Fruit fly (Drosophila melanogaster) whole organism, prepupa: Measurements from ENCODE around the gene Vha16-2.

ENCODE experiments used
- Blimp-1 ChIP-seq: fragments of 200-800 bp; sonication (Bioruptor generic); optimal IDR thresholded peaks from 3 replicates; lab custom pipeline; 2017; ENCODE audit warnings: missing biosample characterization, missing genetic modification characterization, mild to moderate bottlenecking, moderate library complexity, missing genetic modification reagents
- CG10631 ChIP-seq: fragments of 200-800 bp; sonication (Bioruptor generic); optimal IDR thresholded peaks from 2 replicates; lab custom pipeline; 2016; ENCODE audit warnings: missing biosample characterization, missing genetic modification characterization
- CG10669 ChIP-seq: fragments of 200-800 bp; sonication (Bioruptor generic); optimal IDR thresholded peaks from 3 replicates; lab custom pipeline; 2018; ENCODE audit warnings: missing biosample characterization, mild to moderate bottlenecking, missing genetic modification characterization, moderate library complexity
- CG11294 ChIP-seq: fragments of 200-800 bp; sonication (Bioruptor generic); IDR thresholded peaks from 2 replicates; pipeline ENCODE4 v1.3.6; 2022; ENCODE audit warnings: missing biosample characterization, missing genetic modification characterization
- CG11762 ChIP-seq: fragments of 200-800 bp; sonication (Bioruptor generic); optimal IDR thresholded peaks from 3 replicates; lab custom pipeline; 2016; ENCODE audit warnings: missing biosample characterization, missing genetic modification characterization; ENCODE audit not compliant: insufficient read depth
- CG15336 ChIP-seq: fragments of 200-800 bp; sonication (Bioruptor generic); IDR thresholded peaks from 2 replicates; pipeline ENCODE4 v1.3.6; 2022; ENCODE audit warnings: missing biosample characterization, missing genetic modification characterization
- CG1621 ChIP-seq: fragments of 200-800 bp; sonication (Bioruptor generic); optimal IDR thresholded peaks from 3 replicates; lab custom pipeline; 2018; ENCODE audit warnings: missing biosample characterization, mild to moderate bottlenecking, missing genetic modification characterization
- CG32006 ChIP-seq: fragments of 200-800 bp; sonication (Bioruptor generic); optimal IDR thresholded peaks from 3 replicates; lab custom pipeline; 2017; ENCODE audit warnings: missing biosample characterization, mild to moderate bottlenecking, missing genetic modification characterization
- CG34406 ChIP-seq: fragments of 200-800 bp; sonication (Bioruptor generic); optimal IDR thresholded peaks from 3 replicates; lab custom pipeline; 2016; ENCODE audit warnings: missing biosample characterization, missing genetic modification characterization
- CG3919 ChIP-seq: fragments of 200-800 bp; sonication (Bioruptor generic); optimal IDR thresholded peaks from 3 replicates; lab custom pipeline; 2016; ENCODE audit warnings: missing biosample characterization, missing genetic modification characterization
- CG4318 ChIP-seq: fragments of 200-800 bp; sonication (Bioruptor generic); optimal IDR thresholded peaks from 3 replicates; lab custom pipeline; 2017; ENCODE audit warnings: missing biosample characterization, mild to moderate bottlenecking, missing genetic modification characterization
- CG6276 ChIP-seq: fragments of 200-800 bp; sonication (Bioruptor generic); optimal IDR thresholded peaks from 2 replicates; lab custom pipeline; 2017; ENCODE audit warnings: missing biosample characterization, mild to moderate bottlenecking, missing genetic modification characterization
- CG6792 ChIP-seq: fragments of 200-800 bp; sonication (Bioruptor generic); optimal IDR thresholded peaks from 3 replicates; lab custom pipeline; 2016; ENCODE audit warnings: missing biosample characterization, missing genetic modification characterization
- CG6854 ChIP-seq: fragments of 200-800 bp; sonication (Bioruptor generic); optimal IDR thresholded peaks from 2 replicates; lab custom pipeline; 2017; ENCODE audit warnings: missing biosample characterization, mild to moderate bottlenecking, missing genetic modification characterization
- CG7368 ChIP-seq: fragments of 200-800 bp; sonication (Bioruptor generic); optimal IDR thresholded peaks from 3 replicates; lab custom pipeline; 2016; ENCODE audit warnings: missing biosample characterization, missing genetic modification characterization
- CG8119 ChIP-seq: fragments of 200-800 bp; sonication (Bioruptor generic); IDR thresholded peaks from 3 replicates; pipeline ENCODE4 v1.3.6; 2022; ENCODE audit warnings: missing biosample characterization, missing genetic modification characterization
- CG8319 ChIP-seq: fragments of 200-800 bp; sonication (Bioruptor generic); optimal IDR thresholded peaks from 3 replicates; lab custom pipeline; 2016; ENCODE audit warnings: missing biosample characterization, missing genetic modification characterization
- CG8632 ChIP-seq: fragments of 200-800 bp; sonication (Bioruptor generic); optimal IDR thresholded peaks from 3 replicates; lab custom pipeline; 2016; ENCODE audit warnings: missing biosample characterization, missing genetic modification characterization
- CG9139 ChIP-seq: fragments of 200-800 bp; sonication (Bioruptor generic); optimal IDR thresholded peaks from 3 replicates; lab custom pipeline; 2017; ENCODE audit warnings: missing biosample characterization, mild to moderate bottlenecking, missing genetic modification characterization
- Eip75B ChIP-seq: fragments of 200-800 bp; sonication (Bioruptor generic); optimal IDR thresholded peaks from 3 replicates; lab custom pipeline; 2016; ENCODE audit warnings: missing biosample characterization, missing genetic modification characterization
- Eip78C ChIP-seq: fragments of 200-800 bp; sonication (Bioruptor generic); peaks from one replicate; lab custom pipeline; 2016; ENCODE audit warnings: missing biosample characterization, missing genetic modification characterization
- Eip93F ChIP-seq: fragments of 200-800 bp; sonication (Bioruptor generic); optimal IDR thresholded peaks from 2 replicates; lab custom pipeline; 2016; ENCODE audit warnings: missing biosample characterization, mild to moderate bottlenecking, missing genetic modification characterization
- Ets21C ChIP-seq: fragments of 200-800 bp; sonication (Bioruptor generic); optimal IDR thresholded peaks from 3 replicates; lab custom pipeline; 2016; ENCODE audit warnings: missing biosample characterization, missing genetic modification characterization
- Ets96B ChIP-seq: fragments of 200-800 bp; optimal IDR thresholded peaks from 2 replicates; lab custom pipeline; 2019; ENCODE audit warnings: missing biosample characterization, mild to moderate bottlenecking, missing genetic modification characterization, moderate library complexity
- Gug ChIP-seq: fragments of 200-800 bp; sonication (Bioruptor generic); IDR thresholded peaks from 2 replicates; pipeline ENCODE4 v1.3.6; 2022; ENCODE audit warnings: missing biosample characterization, missing genetic modification characterization
- Hr38 ChIP-seq: sonication (Bioruptor generic); optimal IDR thresholded peaks from 2 replicates; lab custom pipeline; 2016; ENCODE audit warnings: missing biosample characterization, missing genetic modification characterization
- Hr39 ChIP-seq: fragments of 200-800 bp; sonication (Bioruptor generic); optimal IDR thresholded peaks from 2 replicates; lab custom pipeline; 2016; ENCODE audit warnings: missing biosample characterization, missing genetic modification characterization
- Hr4 ChIP-seq: fragments of 200-800 bp; sonication (Bioruptor generic); optimal IDR thresholded peaks from 3 replicates; lab custom pipeline; 2016; ENCODE audit warnings: missing biosample characterization, missing genetic modification characterization
- Lpt ChIP-seq: fragments of 200-800 bp; sonication (Bioruptor generic); optimal IDR thresholded peaks from 3 replicates; lab custom pipeline; 2016; ENCODE audit warnings: missing biosample characterization, missing genetic modification characterization
- Met ChIP-seq: fragments of 200-800 bp; sonication (Bioruptor generic); optimal IDR thresholded peaks from 3 replicates; lab custom pipeline; 2016; ENCODE audit warnings: missing biosample characterization, missing genetic modification characterization
- OdsH ChIP-seq: fragments of 200-800 bp; sonication (Bioruptor generic); optimal IDR thresholded peaks from 3 replicates; lab custom pipeline; 2016; ENCODE audit warnings: missing biosample characterization, missing genetic modification characterization
- Smox ChIP-seq: fragments of 200-800 bp; sonication (Bioruptor generic); optimal IDR thresholded peaks from 3 replicates; lab custom pipeline; 2016; ENCODE audit warnings: missing biosample characterization, missing genetic modification characterization
- Sox102F ChIP-seq: fragments of 200-800 bp; sonication (Bioruptor generic); optimal IDR thresholded peaks from 2 replicates; lab custom pipeline; 2016; ENCODE audit warnings: missing biosample characterization, mild to moderate bottlenecking, missing genetic modification characterization
- Sox14 ChIP-seq: fragments of 200-800 bp; sonication (Bioruptor generic); optimal IDR thresholded peaks from 3 replicates; lab custom pipeline; 2016; ENCODE audit warnings: missing biosample characterization, missing genetic modification characterization
- Sox15 ChIP-seq: fragments of 200-800 bp; sonication (Bioruptor generic); optimal IDR thresholded peaks from 3 replicates; lab custom pipeline; 2016; ENCODE audit warnings: missing biosample characterization, missing genetic modification characterization
- acj6 ChIP-seq: fragments of 200-800 bp; sonication (Bioruptor generic); optimal IDR thresholded peaks from 3 replicates; lab custom pipeline; 2016; ENCODE audit warnings: missing biosample characterization, missing genetic modification characterization
- cyc ChIP-seq: fragments of 200-800 bp; sonication (Bioruptor generic); optimal IDR thresholded peaks from 3 replicates; lab custom pipeline; 2016; ENCODE audit warnings: missing biosample characterization, missing genetic modification characterization
- dac ChIP-seq: fragments of 200-800 bp; sonication (Bioruptor generic); optimal IDR thresholded peaks from 2 replicates; lab custom pipeline; 2017; ENCODE audit warnings: missing biosample characterization, mild to moderate bottlenecking, missing genetic modification characterization
- esn ChIP-seq: fragments of 200-800 bp; sonication (Bioruptor generic); optimal IDR thresholded peaks from 2 replicates; lab custom pipeline; 2016; ENCODE audit warnings: missing biosample characterization, mild to moderate bottlenecking, missing genetic modification characterization, moderate library complexity
- fd59A ChIP-seq: fragments of 200-800 bp; sonication (Bioruptor generic); optimal IDR thresholded peaks from 2 replicates; lab custom pipeline; 2017; ENCODE audit warnings: missing biosample characterization, mild to moderate bottlenecking, missing genetic modification characterization, missing genetic modification reagents
- fd85E ChIP-seq: fragments of 200-800 bp; sonication (Bioruptor generic); optimal IDR thresholded peaks from 3 replicates; lab custom pipeline; 2016; ENCODE audit warnings: missing biosample characterization, missing genetic modification characterization
- fkh ChIP-seq: fragments of 200-800 bp; sonication (Bioruptor generic); optimal IDR thresholded peaks from 3 replicates; lab custom pipeline; 2017; ENCODE audit warnings: missing biosample characterization, mild to moderate bottlenecking, missing genetic modification characterization, moderate library complexity
- lz ChIP-seq: fragments of 200-800 bp; sonication (Bioruptor generic); optimal IDR thresholded peaks from 3 replicates; lab custom pipeline; 2016; ENCODE audit warnings: missing biosample characterization, missing genetic modification characterization
- net ChIP-seq: fragments of 200-800 bp; sonication (Bioruptor generic); optimal IDR thresholded peaks from 3 replicates; lab custom pipeline; 2016; ENCODE audit warnings: missing biosample characterization, missing genetic modification characterization
- pdm3 ChIP-seq: fragments of 200-800 bp; sonication (Bioruptor generic); optimal IDR thresholded peaks from 3 replicates; lab custom pipeline; 2016; ENCODE audit warnings: missing biosample characterization, missing genetic modification characterization
- spab ChIP-seq: fragments of 200-800 bp; sonication (Bioruptor generic); optimal IDR thresholded peaks from 2 replicates; lab custom pipeline; 2017; ENCODE audit warnings: missing biosample characterization, mild to moderate bottlenecking, missing genetic modification characterization, missing genetic modification reagents
- ss ChIP-seq, 2 experiments: fragments of 200-800 bp; sonication (Bioruptor generic); optimal IDR thresholded peaks; 2 replicates in 1 of 2; 3 replicates in 1 of 2; lab custom pipeline; 2017 to 2018; ENCODE audit warnings: mild to moderate bottlenecking in 2 of 2, missing biosample characterization in 2 of 2, missing genetic modification characterization in 2 of 2, moderate library complexity in 1 of 2
- svp ChIP-seq: fragments of 200-800 bp; sonication (Bioruptor generic); peaks from one replicate; lab custom pipeline; 2016; ENCODE audit warnings: missing biosample characterization, missing genetic modification characterization

Gene Vha16-2

DNA sequence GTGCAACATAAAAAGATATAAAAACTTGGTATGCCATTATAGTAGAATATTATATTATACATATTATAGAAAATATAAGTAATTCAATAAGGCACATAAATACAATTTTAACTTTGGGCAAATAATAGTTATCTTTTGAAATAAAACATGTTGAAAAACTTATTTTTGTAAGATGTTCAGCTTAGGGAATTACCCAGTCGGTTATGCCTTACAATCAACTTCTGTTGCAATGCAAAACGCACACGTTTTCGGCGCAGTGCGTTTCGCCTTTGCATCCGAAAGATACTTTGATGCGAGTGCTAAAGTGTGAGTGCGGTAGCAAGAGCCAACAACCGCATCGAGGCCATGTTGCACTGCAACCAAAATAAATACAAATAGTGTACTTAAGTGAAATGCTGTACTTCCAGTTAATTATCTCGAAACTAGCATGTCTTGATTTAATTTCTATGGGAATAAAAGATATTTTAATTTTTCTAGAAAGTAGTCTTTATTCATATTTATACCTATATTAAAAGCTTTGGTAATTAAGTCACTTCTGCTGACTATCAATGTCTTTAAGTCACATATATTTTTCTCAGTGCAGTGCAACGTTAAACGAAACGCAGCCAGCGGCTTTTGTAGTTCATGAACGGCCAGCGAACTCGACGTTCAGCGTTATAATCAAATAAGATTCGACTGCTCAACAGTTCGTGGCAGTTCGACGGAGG is 27.6 kb upstream of the Vha16-2 start (continued):
- TF ChIP-seq net (GFP tag; lab: Kevin White, UChicago) (peak; percentile 50), pdm3 (GFP tag; lab: Kevin White, UChicago) (peak; percentile 76), CG1621 (tag; lab: Kevin White, UChicago) (peak; percentile 53), CG4318 (GFP tag; lab: Kevin White, UChicago) (peak; percentile 67), Hr4 (GFP tag; lab: Kevin White, UChicago) (peak; percentile 89), esn (peak; percentile 77), fd85E (no peak), svp (GFP tag; lab: Kevin White, UChicago) (peak; percentile 91), CG8632 (GFP tag; lab: Kevin White, UChicago) (peak; percentile 50), CG9139 (GFP tag; lab: Kevin White, UChicago) (peak; percentile 71)

DNA sequence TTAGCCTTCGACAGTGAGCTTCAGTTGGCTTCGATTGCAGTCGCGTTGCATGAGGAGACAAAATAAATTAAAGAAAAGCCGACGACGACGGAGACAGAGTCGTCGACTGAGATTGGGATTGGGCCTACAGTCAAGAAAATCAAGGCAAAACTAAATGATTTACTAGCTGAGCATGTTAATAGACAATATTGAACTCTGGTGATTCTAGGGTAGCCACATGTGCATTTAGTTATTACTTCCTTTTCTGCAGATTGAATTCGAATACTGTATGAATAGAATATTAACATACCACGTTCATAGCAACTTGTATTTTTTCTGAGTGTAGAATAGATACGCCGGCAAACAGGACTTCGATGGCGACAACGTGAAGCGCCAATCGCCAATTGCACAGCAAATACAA is 26.4 kb upstream of the Vha16-2 start:
- no peak for TF ChIP-seq Sox15 (GFP tag; lab: Kevin White, UChicago)
- TF ChIP-seq Sox102F (GFP tag; lab: Kevin White, UChicago) = no peak
- peak; percentile 89 for TF ChIP-seq CG15336 (GFP tag; lab: Robert Waterston, UW)
- no peak for TF ChIP-seq cyc (GFP tag; lab: Kevin White, UChicago)
- peak in 1 of 2 experiments; percentile 49 for TF ChIP-seq ss (GFP tag; optimal IDR thresholded peaks at IDR 0.05; lab: Kevin White, UChicago)
- no peak for TF ChIP-seq CG7368
- no peak for TF ChIP-seq fkh (GFP tag; lab: Kevin White, UChicago)
- TF ChIP-seq spab = peak; percentile 6
- no peak for TF ChIP-seq esn
- TF ChIP-seq Smox (GFP tag; lab: Kevin White, UChicago) = no peak
- no peak for TF ChIP-seq Ets21C
- TF ChIP-seq Ets96B = peak; percentile 64
- TF ChIP-seq CG4318 (GFP tag; lab: Kevin White, UChicago) = peak; percentile 78
- TF ChIP-seq Hr38 (GFP tag; lab: Kevin White, UChicago) = no peak
- TF ChIP-seq CG1621 (tag; lab: Kevin White, UChicago) = peak; percentile 58
- peak; percentile 87 for TF ChIP-seq CG8119 (GFP tag; lab: Robert Waterston, UW)
- peak; percentile 43 for TF ChIP-seq fd59A (GFP tag; lab: Kevin White, UChicago)
- TF ChIP-seq CG6854 = no peak
- no peak for TF ChIP-seq Met
- TF ChIP-seq Lpt (GFP tag; lab: Kevin White, UChicago) = peak; percentile 63
- TF ChIP-seq CG8319 (GFP tag; lab: Kevin White, UChicago) = no peak
- TF ChIP-seq svp (GFP tag; lab: Kevin White, UChicago) = no peak
- no peak for TF ChIP-seq fd85E
- peak; percentile 8 for TF ChIP-seq CG8632 (GFP tag; lab: Kevin White, UChicago)
- no peak for TF ChIP-seq Hr39 (GFP tag; lab: Kevin White, UChicago)
- TF ChIP-seq CG11294 (GFP tag; lab: Robert Waterston, UW) = peak; percentile 46
- peak; percentile 61 for TF ChIP-seq OdsH (GFP tag; lab: Kevin White, UChicago)
- TF ChIP-seq lz = no peak
- peak; percentile 85 for TF ChIP-seq CG32006 (GFP tag; lab: Kevin White, UChicago)
- TF ChIP-seq CG6276 (GFP tag; lab: Kevin White, UChicago) = peak; percentile 80
- no peak for TF ChIP-seq Blimp-1 (GFP tag; lab: Kevin White, UChicago)
- TF ChIP-seq Eip75B (GFP tag; lab: Kevin White, UChicago) = no peak
- TF ChIP-seq Eip93F = no peak
- peak; percentile 85 for TF ChIP-seq dac
- TF ChIP-seq pdm3 (GFP tag; lab: Kevin White, UChicago) = peak; percentile 49
- peak; percentile 23 for TF ChIP-seq acj6
- TF ChIP-seq CG10669 (GFP tag; lab: Kevin White, UChicago) = peak; percentile 10
- peak; percentile 92 for TF ChIP-seq Eip78C (GFP tag; lab: Kevin White, UChicago)
- TF ChIP-seq Gug (GFP tag; lab: Robert Waterston, UW) = peak; percentile 74
- TF ChIP-seq Sox14 (GFP tag; lab: Kevin White, UChicago) = peak; percentile 44
- TF ChIP-seq CG3919 (GFP tag; lab: Kevin White, UChicago) = peak; percentile 28
- peak; percentile 31 for TF ChIP-seq CG6792
- peak; percentile 17 for TF ChIP-seq CG11762
- peak; percentile 52 for TF ChIP-seq CG10631 (GFP tag; lab: Kevin White, UChicago)
- TF ChIP-seq CG34406 (GFP tag; lab: Kevin White, UChicago) = no peak
